Fruit fly (Drosophila melanogaster) whole organism, embryonic: ENCODE measurements around the gene Kmn1.

Source experiments
- Adf1 ChIP-seq: fragments of 200-800 bp; sonication (Bioruptor generic); IDR thresholded peaks from 2 replicates; pipeline ENCODE4 v1.3.6; 2022; ENCODE audit warnings: missing biosample characterization, missing genetic modification characterization
- Bgb ChIP-seq: fragments of 200-800 bp; sonication (Bioruptor generic); IDR thresholded peaks from 2 replicates; pipeline ENCODE4 v1.3.6; 2022; ENCODE audit warnings: missing biosample characterization, missing genetic modification characterization; ENCODE audit not compliant: partially characterized antibody
- Blimp-1 ChIP-seq: fragments of 200-800 bp; sonication (Bioruptor generic); optimal IDR thresholded peaks from 3 replicates; lab custom pipeline; 2018; ENCODE audit warnings: missing biosample characterization, missing genetic modification characterization, mild to moderate bottlenecking, moderate library complexity, missing genetic modification reagents
- BtbVII ChIP-seq: fragments of 200-800 bp; sonication (Bioruptor generic); optimal IDR thresholded peaks from 3 replicates; lab custom pipeline; 2017; ENCODE audit warnings: missing biosample characterization, mild to moderate bottlenecking, missing genetic modification characterization
- CG10543 ChIP-seq: fragments of 200-800 bp; sonication (Bioruptor generic); optimal IDR thresholded peaks from 3 replicates; lab custom pipeline; 2017; ENCODE audit warnings: missing biosample characterization, mild to moderate bottlenecking, missing genetic modification characterization, moderate library complexity
- CG11696 ChIP-seq: fragments of 200-800 bp; sonication (Bioruptor generic); IDR thresholded peaks from 2 replicates; pipeline ENCODE4 v1.3.6; 2022; ENCODE audit warnings: missing biosample characterization, missing genetic modification characterization
- CG12769 ChIP-seq: fragments of 200-800 bp; sonication (Bioruptor generic); optimal IDR thresholded peaks from 2 replicates; lab custom pipeline; 2019; ENCODE audit warnings: missing biosample characterization, mild to moderate bottlenecking, missing genetic modification characterization, moderate library complexity
- CG15514 ChIP-seq: fragments of 200-800 bp; sonication (Bioruptor generic); optimal IDR thresholded peaks from 3 replicates; lab custom pipeline; 2017; ENCODE audit warnings: missing biosample characterization, missing genetic modification characterization, mild to moderate bottlenecking, moderate library complexity, missing genetic modification reagents
- CG18011 ChIP-seq: fragments of 200-800 bp; sonication (Bioruptor generic); optimal IDR thresholded peaks from 2 replicates; lab custom pipeline; 2017; ENCODE audit warnings: missing biosample characterization, missing genetic modification characterization, mild to moderate bottlenecking, moderate library complexity, missing genotype
- CG32767 ChIP-seq: fragments of 200-800 bp; sonication (Bioruptor generic); IDR thresholded peaks from 2 replicates; pipeline ENCODE4 v1.3.6; 2022; ENCODE audit warnings: missing biosample characterization, missing genetic modification characterization
- CG34224 ChIP-seq: fragments of 200-800 bp; sonication (Bioruptor generic); IDR thresholded peaks from 3 replicates; pipeline ENCODE4 v1.3.6; 2022; ENCODE audit warnings: missing biosample characterization, missing genetic modification characterization; ENCODE audit not compliant: partially characterized antibody
- CG34376 ChIP-seq: fragments of 200-800 bp; sonication (Bioruptor generic); optimal IDR thresholded peaks from 2 replicates; lab custom pipeline; 2018; ENCODE audit warnings: missing biosample characterization, mild to moderate bottlenecking, missing genetic modification characterization
- CG34422 ChIP-seq: fragments of 200-800 bp; sonication (Bioruptor generic); IDR thresholded peaks from 3 replicates; pipeline ENCODE4 v1.3.6; 2022; ENCODE audit warnings: missing biosample characterization, missing genetic modification characterization
- CG3847 ChIP-seq: fragments of 200-800 bp; sonication (Bioruptor generic); IDR thresholded peaks from 2 replicates; pipeline ENCODE4 v1.3.6; 2022; ENCODE audit warnings: missing biosample characterization, missing genetic modification characterization
- CG4328 ChIP-seq: fragments of 200-800 bp; sonication (Bioruptor generic); optimal IDR thresholded peaks from 3 replicates; lab custom pipeline; 2017; ENCODE audit warnings: missing biosample characterization, missing genetic modification reagents, missing genetic modification characterization
- CG4617 ChIP-seq: fragments of 200-800 bp; sonication (Bioruptor generic); optimal IDR thresholded peaks from 3 replicates; lab custom pipeline; 2016; ENCODE audit warnings: missing biosample characterization, missing genetic modification characterization, borderline replicate concordance
- CG4854 ChIP-seq: fragments of 200-800 bp; sonication (Bioruptor generic); optimal IDR thresholded peaks from 2 replicates; lab custom pipeline; 2016; ENCODE audit warnings: missing biosample characterization, missing genetic modification characterization, inconsistent platforms
- CG6175 ChIP-seq: fragments of 200-800 bp; sonication (Bioruptor generic); IDR thresholded peaks from 3 replicates; pipeline ENCODE4 v1.3.6; 2022; ENCODE audit warnings: missing biosample characterization, missing genetic modification characterization
- CG6272 ChIP-seq: fragments of 200-800 bp; sonication (Bioruptor generic); IDR thresholded peaks from 2 replicates; pipeline ENCODE4 v1.3.6; 2022; ENCODE audit warnings: missing biosample characterization, missing genetic modification characterization
- CG6689 ChIP-seq: fragments of 200-800 bp; sonication (Bioruptor generic); IDR thresholded peaks from 2 replicates; pipeline ENCODE4 v1.3.6; 2022; ENCODE audit warnings: missing biosample characterization, missing genetic modification characterization
- CG6765 ChIP-seq: fragments of 200-800 bp; sonication (Bioruptor generic); optimal IDR thresholded peaks from 3 replicates; lab custom pipeline; 2017; ENCODE audit warnings: missing biosample characterization, mild to moderate bottlenecking, missing genetic modification characterization
- CG7372 ChIP-seq: fragments of 200-800 bp; sonication (Bioruptor generic); IDR thresholded peaks from 2 replicates; pipeline ENCODE4 v1.3.6; 2022; ENCODE audit warnings: missing biosample characterization, missing genetic modification characterization
- CG9932 ChIP-seq: fragments of 200-800 bp; sonication (Bioruptor generic); IDR thresholded peaks from 2 replicates; pipeline ENCODE4 v1.3.6; 2022; ENCODE audit warnings: missing biosample characterization, missing genetic modification characterization
- Deaf1 ChIP-seq: fragments of 200-800 bp; optimal IDR thresholded peaks from 3 replicates; lab custom pipeline; 2019; ENCODE audit warnings: missing biosample characterization, mild to moderate bottlenecking, missing genetic modification characterization, moderate library complexity
- E2f1 ChIP-seq: fragments of 200-800 bp; sonication (Bioruptor generic); IDR thresholded peaks from 2 replicates; pipeline ENCODE4 v1.3.6; 2022; ENCODE audit warnings: missing biosample characterization, missing genetic modification characterization
- Jarid2 ChIP-seq: fragments of 200-800 bp; sonication (Bioruptor generic); optimal IDR thresholded peaks from 3 replicates; lab custom pipeline; 2017; ENCODE audit warnings: mild to moderate bottlenecking, missing biosample characterization, missing genetic modification reagents, missing genetic modification characterization
- Med ChIP-seq: fragments of 200-800 bp; sonication (Bioruptor generic); peaks from one replicate; lab custom pipeline; 2016; ENCODE audit warnings: missing biosample characterization, missing genetic modification characterization, mild to moderate bottlenecking, inconsistent platforms, moderate library complexity
- Opbp ChIP-seq: fragments of 200-800 bp; sonication (Bioruptor generic); IDR thresholded peaks from 3 replicates; pipeline ENCODE4 v1.3.6; 2022; ENCODE audit warnings: missing biosample characterization, missing genetic modification characterization; ENCODE audit not compliant: partially characterized antibody
- Sox102F ChIP-seq: fragments of 200-800 bp; sonication (Bioruptor generic); optimal IDR thresholded peaks from 2 replicates; lab custom pipeline; 2018; ENCODE audit warnings: missing biosample characterization, mild to moderate bottlenecking, missing genetic modification characterization, moderate library complexity
- Vsx1 ChIP-seq: fragments of 200-800 bp; sonication (Bioruptor generic); optimal IDR thresholded peaks from 2 replicates; lab custom pipeline; 2017; ENCODE audit warnings: missing biosample characterization, mild to moderate bottlenecking, missing genetic modification characterization, missing genetic modification reagents
- Xbp1 ChIP-seq: fragments of 200-800 bp; sonication (Bioruptor generic); optimal IDR thresholded peaks from 3 replicates; lab custom pipeline; 2016; ENCODE audit warnings: missing biosample characterization, mild to moderate bottlenecking, missing genetic modification characterization
- bsh ChIP-seq, 2 experiments: fragments of 200-800 bp; sonication (Bioruptor generic); optimal IDR thresholded peaks; 2 replicates each; lab custom pipeline; 2017 to 2018; ENCODE audit warnings: mild to moderate bottlenecking in 2 of 2, missing biosample characterization in 2 of 2, missing genetic modification characterization in 2 of 2, moderate library complexity in 1 of 2
- caup ChIP-seq: fragments of 200-800 bp; sonication (Bioruptor generic); optimal IDR thresholded peaks from 3 replicates; lab custom pipeline; 2017; ENCODE audit warnings: missing biosample characterization, mild to moderate bottlenecking, missing genetic modification characterization, moderate library complexity; ENCODE audit not compliant: severe bottlenecking
- chm ChIP-seq: fragments of 200-800 bp; sonication (Bioruptor generic); IDR thresholded peaks from 2 replicates; pipeline ENCODE4 v1.3.6; 2022; ENCODE audit warnings: missing biosample characterization, missing genetic modification characterization
- ci ChIP-seq: fragments of 200-800 bp; sonication (Bioruptor generic); IDR thresholded peaks from 3 replicates; pipeline ENCODE4 v1.3.6; 2022; ENCODE audit warnings: missing biosample characterization, missing genetic modification characterization
- emc ChIP-seq: fragments of 200-800 bp; sonication (Bioruptor generic); optimal IDR thresholded peaks from 2 replicates; lab custom pipeline; 2016; ENCODE audit warnings: missing biosample characterization, missing genetic modification characterization
- fu2 ChIP-seq: fragments of 200-800 bp; sonication (Bioruptor generic); optimal IDR thresholded peaks from 2 replicates; lab custom pipeline; 2016; ENCODE audit warnings: missing biosample characterization, missing genetic modification characterization
- ind ChIP-seq: fragments of 200-800 bp; sonication (Bioruptor generic); optimal IDR thresholded peaks from 3 replicates; lab custom pipeline; 2016; ENCODE audit warnings: missing biosample characterization, missing genetic modification characterization
- ken ChIP-seq: fragments of 200-800 bp; sonication (Bioruptor generic); IDR thresholded peaks from 3 replicates; pipeline ENCODE4 v1.3.6; 2022; ENCODE audit warnings: missing biosample characterization, missing genetic modification characterization
- lab ChIP-seq: fragments of 200-800 bp; sonication (Bioruptor generic); optimal IDR thresholded peaks from 3 replicates; lab custom pipeline; 2017; ENCODE audit warnings: missing biosample characterization, missing genetic modification characterization, mild to moderate bottlenecking, moderate library complexity, missing genetic modification reagents
- lilli ChIP-seq: fragments of 200-800 bp; sonication (Bioruptor generic); optimal IDR thresholded peaks from 3 replicates; lab custom pipeline; 2016; ENCODE audit warnings: missing biosample characterization, missing genetic modification characterization
- nom ChIP-seq: fragments of 200-800 bp; sonication (Bioruptor generic); optimal IDR thresholded peaks from 2 replicates; lab custom pipeline; 2017; ENCODE audit warnings: missing biosample characterization, missing genetic modification characterization, mild to moderate bottlenecking, moderate library complexity, missing genetic modification reagents
- pum ChIP-seq: fragments of 200-800 bp; sonication (Bioruptor generic); optimal IDR thresholded peaks from 2 replicates; lab custom pipeline; 2016; ENCODE audit warnings: missing biosample characterization, missing genetic modification characterization
- ranshi ChIP-seq: fragments of 200-800 bp; sonication (Bioruptor generic); IDR thresholded peaks from 2 replicates; pipeline ENCODE4 v1.3.6; 2022; ENCODE audit warnings: missing biosample characterization, missing genetic modification characterization
- repo ChIP-seq: fragments of 200-800 bp; sonication (Bioruptor generic); optimal IDR thresholded peaks from 2 replicates; lab custom pipeline; 2016; ENCODE audit warnings: missing biosample characterization, missing genetic modification characterization
- row ChIP-seq: fragments of 200-800 bp; sonication (Bioruptor generic); IDR thresholded peaks from 3 replicates; pipeline ENCODE4 v1.3.6; 2022; ENCODE audit warnings: missing biosample characterization, missing genetic modification characterization
- so ChIP-seq: fragments of 200-800 bp; sonication (Bioruptor generic); IDR thresholded peaks from 3 replicates; pipeline ENCODE4 v1.3.6; 2022; ENCODE audit warnings: missing biosample characterization, missing genetic modification characterization
- stc ChIP-seq: fragments of 200-800 bp; sonication (Bioruptor generic); IDR thresholded peaks from 2 replicates; pipeline ENCODE4 v1.3.6; 2022; ENCODE audit warnings: missing biosample characterization, missing genetic modification characterization
- wor ChIP-seq: fragments of 200-800 bp; sonication (Bioruptor generic); IDR thresholded peaks from 2 replicates; pipeline ENCODE4 v1.3.6; 2022; ENCODE audit warnings: missing biosample characterization, missing genetic modification characterization

The Kmn1 gene

DNA sequence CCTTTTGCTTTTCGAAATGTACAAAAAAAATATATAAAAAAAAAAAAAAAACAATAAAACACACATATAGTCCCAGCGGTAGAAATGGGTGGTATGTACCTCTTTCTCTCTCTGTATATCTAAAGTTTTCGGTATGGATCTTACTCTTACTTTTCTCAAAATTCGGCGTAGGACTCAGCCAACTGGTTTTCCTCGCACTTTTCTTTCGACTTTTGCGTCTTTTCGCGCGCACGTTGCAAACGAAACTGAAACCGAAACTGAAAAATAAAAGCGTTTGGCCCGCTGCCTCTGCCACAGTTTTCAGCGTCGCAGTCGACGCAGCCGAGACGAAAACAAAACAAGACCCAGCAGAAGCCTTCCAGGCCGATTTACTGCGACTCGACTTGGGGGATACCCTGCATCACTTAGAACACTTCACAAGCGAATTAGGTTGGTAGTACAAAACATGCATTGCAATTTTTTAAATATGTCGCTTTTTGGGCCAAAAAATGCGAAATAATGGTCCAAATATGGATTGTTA, 13.8 kb downstream of the Kmn1 start, which contains the start of gene CG1572 (continued):
- TF ChIP-seq CG34376 (GFP tag; lab: Kevin White, UChicago): no peak
- TF ChIP-seq CG32767 (GFP tag; lab: Robert Waterston, UW): no peak
- TF ChIP-seq CG18011 (GFP tag; lab: Kevin White, UChicago): peak; percentile 0
- TF ChIP-seq CG15514 (GFP tag; lab: Kevin White, UChicago): peak; percentile 20
- TF ChIP-seq E2f1 (GFP tag; lab: Robert Waterston, UW): 0 out of 2 replicates have a peak, but pooled peaks have one; percentile 9
- no peak for TF ChIP-seq bsh (GFP tag; optimal IDR thresholded peaks at IDR 0.05; lab: Kevin White, UChicago)
- peak; percentile 25 for TF ChIP-seq BtbVII (GFP tag; lab: Kevin White, UChicago)
- peak; percentile 79 for TF ChIP-seq Med (GFP tag; lab: Kevin White, UChicago)
- no peak for TF ChIP-seq CG6272 (GFP tag; lab: Robert Waterston, UW)
- peak; percentile 23 for TF ChIP-seq lab
- TF ChIP-seq Deaf1 (tag; lab: Kevin White, UChicago): peak; percentile 22
- no peak for TF ChIP-seq ind (GFP tag; lab: Kevin White, UChicago)
- peak; percentile 78 for TF ChIP-seq row
- TF ChIP-seq CG34422 (GFP tag; lab: Robert Waterston, UW): peak; percentile 44; the same call in 1 of the 3 replicates
- peak; percentile 63 for TF ChIP-seq CG11696
- no peak for TF ChIP-seq wor (GFP tag; lab: Robert Waterston, UW)
- no peak for TF ChIP-seq stc
- TF ChIP-seq Opbp (GFP tag; lab: Robert Waterston, UW): no peak
- TF ChIP-seq CG6175 (GFP tag; lab: Robert Waterston, UW): 0 out of 3 replicates have a peak, but pooled peaks have one; percentile 56
- peak; percentile 25; the same call in 1 of the 3 replicates for TF ChIP-seq ci
- TF ChIP-seq Vsx1 (GFP tag; lab: Kevin White, UChicago): no peak
- TF ChIP-seq CG4617 (GFP tag; lab: Kevin White, UChicago): no peak
- peak; percentile 28 for TF ChIP-seq lilli (GFP tag; lab: Kevin White, UChicago)
- TF ChIP-seq Adf1 (GFP tag; lab: Robert Waterston, UW): peak; percentile 92
- TF ChIP-seq Bgb (GFP tag; lab: Robert Waterston, UW): peak; percentile 53; the same call in 1 of the 2 replicates
- no peak for TF ChIP-seq fu2 (GFP tag; lab: Kevin White, UChicago)
- peak; percentile 36; the same call in 1 of the 2 replicates for TF ChIP-seq CG9932 (GFP tag; lab: Robert Waterston, UW)
- no peak for TF ChIP-seq CG7372 (GFP tag; lab: Robert Waterston, UW)
- TF ChIP-seq nom (GFP tag; lab: Kevin White, UChicago): peak; percentile 7
- TF ChIP-seq CG4328: no peak
- 0 out of 2 replicates have a peak, but pooled peaks have one; percentile 29 for TF ChIP-seq CG6689
- peak; percentile 23; the same call in 1 of the 2 replicates for TF ChIP-seq chm
- TF ChIP-seq CG3847 (GFP tag; lab: Robert Waterston, UW): 0 out of 2 replicates have a peak, but pooled peaks have one; percentile 12
- TF ChIP-seq ken (GFP tag; lab: Robert Waterston, UW): no peak
- TF ChIP-seq ranshi (GFP tag; lab: Robert Waterston, UW): peak; percentile 34; the same call in 1 of the 2 replicates
- TF ChIP-seq Blimp-1: peak; percentile 85
- TF ChIP-seq CG34224 (GFP tag; lab: Robert Waterston, UW): peak; percentile 37; the same call in 1 of the 3 replicates
- TF ChIP-seq Xbp1 (GFP tag; lab: Kevin White, UChicago): peak; percentile 14
- TF ChIP-seq caup: peak; percentile 1
- peak; percentile 43 for TF ChIP-seq CG10543
- 0 out of 3 replicates have a peak, but pooled peaks have one; percentile 43 for TF ChIP-seq so
- no peak for TF ChIP-seq pum
- no peak for TF ChIP-seq repo (GFP tag; lab: Kevin White, UChicago)
- peak; percentile 26 for TF ChIP-seq CG6765 (GFP tag; lab: Kevin White, UChicago)
- no peak for TF ChIP-seq Sox102F
- TF ChIP-seq Jarid2 (GFP tag; lab: Kevin White, UChicago): peak; percentile 57
- no peak for TF ChIP-seq CG4854 (GFP tag; lab: Kevin White, UChicago)
- peak; percentile 21 for TF ChIP-seq CG12769 (tag; lab: Kevin White, UChicago)
- no peak for TF ChIP-seq emc (GFP tag; lab: Kevin White, UChicago)
